Worm (Caenorhabditis elegans): Measurements from ENCODE around the gene gadr-2.

- TF ChIP-seq ham-2 (GFP tag; optimal IDR thresholded peaks at IDR 0.05) (no peak), ces-1 (GFP tag; optimal IDR thresholded peaks at IDR 0.05) (no peak), nhr-12 (tag; optimal IDR thresholded peaks at IDR 0.05) (no peak), blmp-1 (tag; optimal IDR thresholded peaks at IDR 0.05) (no peak), bed-3 (GFP tag; optimal IDR thresholded peaks at IDR 0.05) (no peak)
These were observed 20.6 kb downstream of the gadr-2 start for ce11 chrIV:9464345-9464783.

Data from whole organism, mixed stage, embryonic.